Worm (Caenorhabditis elegans) whole organism, mixed stage, embryonic: ENCODE measurements around the gene F14E5.2.

Experiments
- ceh-43 ChIP-seq: fragments of 200-800 bp; sonication (Bioruptor generic); optimal IDR thresholded peaks from 2 replicates; lab custom pipeline; 2018; ENCODE audit warnings: mild to moderate bottlenecking, missing genetic modification characterization, moderate library complexity, missing compliant biosample characterization
- ces-1 ChIP-seq: fragments of 150-350 bp; optimal IDR thresholded peaks from 2 replicates; lab custom pipeline; 2014; ENCODE audit warnings: missing biosample characterization, missing genetic modification reagents, missing genetic modification characterization
- drap-1 ChIP-seq: fragments of 200-800 bp; sonication (Bioruptor generic); optimal IDR thresholded peaks from 3 replicates; lab custom pipeline; 2018; ENCODE audit warnings: mild to moderate bottlenecking, missing genetic modification characterization, missing compliant biosample characterization
- elt-1 ChIP-seq: sonication (generic microtip); optimal IDR thresholded peaks from 2 replicates; lab custom pipeline; 2017; ENCODE audit warnings: missing genetic modification characterization, mild to moderate bottlenecking, missing compliant biosample characterization, antibody characterized with exemption, moderate library complexity, borderline replicate concordance; ENCODE audit not compliant: insufficient read depth
- flh-1 ChIP-seq: fragments of 200-800 bp; sonication (Bioruptor generic); optimal IDR thresholded peaks from 2 replicates; lab custom pipeline; 2018; ENCODE audit warnings: mild to moderate bottlenecking, missing genetic modification characterization, moderate library complexity, missing compliant biosample characterization
- lin-13 ChIP-seq: fragments of 150-350 bp; optimal IDR thresholded peaks from 2 replicates; lab custom pipeline; 2014; ENCODE audit warnings: missing biosample characterization, missing genetic modification characterization
- lin-32 ChIP-seq: fragments of 200-800 bp; sonication (Bioruptor generic); optimal IDR thresholded peaks from 2 replicates; lab custom pipeline; 2018; ENCODE audit warnings: mild to moderate bottlenecking, missing genetic modification characterization, missing compliant biosample characterization
- mep-1 ChIP-seq: fragments of 150-350 bp; optimal IDR thresholded peaks from 2 replicates; lab custom pipeline; 2017; ENCODE audit warnings: missing biosample characterization, missing genetic modification reagents, missing genetic modification characterization, inconsistent platforms
- nhr-12 ChIP-seq: fragments of 150-350 bp; optimal IDR thresholded peaks from 2 replicates; lab custom pipeline; 2014; ENCODE audit warnings: missing biosample characterization, missing genetic modification characterization
- nhr-28 ChIP-seq: fragments of 150-350 bp; optimal IDR thresholded peaks from 2 replicates; lab custom pipeline; 2014; ENCODE audit warnings: missing biosample characterization, missing genetic modification characterization
- nhr-76 ChIP-seq: sonication (generic microtip); optimal IDR thresholded peaks from 2 replicates; lab custom pipeline; 2017; ENCODE audit warnings: missing biosample characterization, missing genetic modification characterization
- snpc-4 ChIP-seq: fragments of 150-350 bp; optimal IDR thresholded peaks from 2 replicates; lab custom pipeline; 2014; ENCODE audit warnings: missing biosample characterization, missing genetic modification characterization
- unc-62 ChIP-seq: fragments of 150-350 bp; optimal IDR thresholded peaks from 2 replicates; lab custom pipeline; 2014; ENCODE audit warnings: missing biosample characterization, missing genetic modification reagents, missing genetic modification characterization

DNA sequence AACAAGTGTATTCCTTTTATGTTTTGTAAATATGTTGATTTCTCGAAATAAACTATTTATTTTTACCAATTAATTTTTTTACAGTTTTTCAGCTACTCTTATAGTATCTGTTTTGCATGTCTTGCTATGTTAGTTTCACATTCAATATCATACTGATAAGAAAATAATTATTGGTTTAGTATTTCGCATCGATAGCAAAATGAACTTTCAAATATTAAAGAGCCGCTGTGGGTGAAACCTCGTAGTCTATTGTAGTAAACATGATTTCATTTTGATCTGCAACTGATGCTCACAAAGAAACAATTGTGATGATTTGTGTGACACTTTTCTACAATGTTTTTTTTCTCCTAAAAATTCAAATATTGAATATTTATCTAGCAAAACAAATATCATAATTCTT is 36.4 kb downstream of the F14E5.2 start:
- TF ChIP-seq unc-62 (no peak), ces-1 (GFP tag; lab: Kevin White, UChicago) (no peak), lin-32 (GFP tag; lab: Kevin White, UChicago) (no peak), snpc-4 (tag; lab: Kevin White, UChicago) (no peak), flh-1 (no peak), elt-1 (no peak), lin-13 (tag; lab: Kevin White, UChicago) (no peak), drap-1 (GFP tag; lab: Kevin White, UChicago) (no peak), nhr-76 (tag; lab: Kevin White, UChicago) (no peak), mep-1 (no peak), nhr-12 (no peak), ceh-43 (GFP tag; lab: Kevin White, UChicago) (no peak), nhr-28 (no peak)
